Worm (Caenorhabditis elegans) whole organism, L1 larva: ENCODE measurements around the gene csn-5.

Source experiments
- C16A3.4 ChIP-seq: fragments of 150-350 bp; optimal IDR thresholded peaks from 2 replicates; lab custom pipeline; 2014; ENCODE audit warnings: missing biosample characterization, missing genetic modification characterization
- C34B4.2 ChIP-seq: sonication (generic microtip); optimal IDR thresholded peaks from 2 replicates; lab custom pipeline; 2017; ENCODE audit warnings: mild to moderate bottlenecking, missing genetic modification characterization, missing compliant biosample characterization
- F16B12.6 ChIP-seq: fragments of 150-350 bp; optimal IDR thresholded peaks from 2 replicates; lab custom pipeline; 2014; ENCODE audit warnings: missing biosample characterization, missing genetic modification characterization
- Y116A8C.19 ChIP-seq: sonication (generic microtip); optimal IDR thresholded peaks from 2 replicates; lab custom pipeline; 2016; ENCODE audit warnings: missing compliant biosample characterization, missing genetic modification characterization, borderline replicate concordance
- blmp-1 ChIP-seq: fragments of 150-350 bp; optimal IDR thresholded peaks from 2 replicates; lab custom pipeline; 2014; ENCODE audit warnings: missing biosample characterization, missing genetic modification characterization
- ceh-63 ChIP-seq: fragments of 200-800 bp; sonication (Bioruptor generic); optimal IDR thresholded peaks from 2 replicates; lab custom pipeline; 2018; ENCODE audit warnings: mild to moderate bottlenecking, missing genetic modification characterization, missing compliant biosample characterization
- ceh-82 ChIP-seq, 3 experiments: fragments of 150-350 bp in 1 of 3; sonication (generic microtip) in 2 of 3; optimal IDR thresholded peaks; 2 replicates each; lab custom pipeline; 2014 to 2017; ENCODE audit warnings: missing biosample characterization in 3 of 3, missing genetic modification characterization in 3 of 3
- ceh-90 ChIP-seq: sonication (generic microtip); optimal IDR thresholded peaks from 2 replicates; lab custom pipeline; 2016; ENCODE audit warnings: missing genetic modification characterization, missing compliant biosample characterization
- dpl-1 ChIP-seq, 3 experiments: fragments of 150-350 bp in 2 of 3; sonication (generic microtip) in 1 of 3; optimal IDR thresholded peaks; 2 replicates each; lab custom pipeline; 2014 to 2017; ENCODE audit warnings: missing biosample characterization in 3 of 3, missing genetic modification characterization in 3 of 3, missing genetic modification reagents in 3 of 3
- dsc-1 ChIP-seq: sonication (generic microtip); optimal IDR thresholded peaks from 2 replicates; lab custom pipeline; 2016; ENCODE audit warnings: mild to moderate bottlenecking, missing genetic modification characterization, missing compliant biosample characterization
- efl-1 ChIP-seq, 4 experiments: fragments of 150-350 bp; optimal IDR thresholded peaks in 3 of 4; peaks in 1 of 4; 1 replicate in 1 of 4; 2 replicates in 3 of 4; lab custom pipeline; 2014; ENCODE audit warnings: missing biosample characterization in 2 of 4, missing genetic modification characterization in 2 of 4, missing genetic modification reagents in 2 of 4
- efl-3 ChIP-seq: fragments of 200-800 bp; sonication (Bioruptor generic); optimal IDR thresholded peaks from 2 replicates; lab custom pipeline; 2018; ENCODE audit warnings: mild to moderate bottlenecking, missing genetic modification characterization, missing compliant biosample characterization
- egl-27 ChIP-seq, 2 experiments: fragments of 150-350 bp in 1 of 2; sonication (generic microtip); optimal IDR thresholded peaks; 3 replicates each; lab custom pipeline; 2017 to 2018; ENCODE audit warnings: missing biosample characterization in 2 of 2, missing genetic modification characterization in 2 of 2, missing genetic modification reagents in 2 of 2
- elt-3 ChIP-seq, 6 experiments: fragments of 150-350 bp in 1 of 6; sonication (generic microtip); optimal IDR thresholded peaks; 2 replicates each; lab custom pipeline; 2017 to 2018; ENCODE audit warnings: missing biosample characterization in 6 of 6, missing genetic modification characterization in 6 of 6, inconsistent platforms in 1 of 6
- ets-5 ChIP-seq: fragments of 200-800 bp; sonication (Bioruptor generic); IDR thresholded peaks from 2 replicates; pipeline ENCODE4 v1.3.6; 2022; ENCODE audit warnings: missing genetic modification characterization, missing compliant biosample characterization
- fkh-10 ChIP-seq: sonication (generic microtip); optimal IDR thresholded peaks from 2 replicates; lab custom pipeline; 2017; ENCODE audit warnings: missing biosample characterization, missing genetic modification reagents, missing genetic modification characterization
- fkh-4 ChIP-seq: sonication (generic microtip); optimal IDR thresholded peaks from 2 replicates; lab custom pipeline; 2016; ENCODE audit warnings: missing compliant biosample characterization, missing genetic modification characterization, borderline replicate concordance
- fos-1 ChIP-seq: fragments of 150-350 bp; optimal IDR thresholded peaks from 2 replicates; lab custom pipeline; 2014; ENCODE audit warnings: missing biosample characterization, missing genetic modification characterization
- hlh-17 ChIP-seq: fragments of 200-800 bp; sonication (Bioruptor generic); optimal IDR thresholded peaks from 2 replicates; lab custom pipeline; 2018; ENCODE audit warnings: missing genetic modification characterization, mild to moderate bottlenecking, missing compliant biosample characterization, moderate library complexity, borderline replicate concordance
- hpl-2 ChIP-seq: fragments of 150-350 bp; optimal IDR thresholded peaks from 2 replicates; lab custom pipeline; 2014; ENCODE audit warnings: missing biosample characterization, missing genetic modification reagents, missing genetic modification characterization
- irx-1 ChIP-seq: sonication (generic microtip); optimal IDR thresholded peaks from 2 replicates; lab custom pipeline; 2016; ENCODE audit warnings: missing genetic modification characterization, missing compliant biosample characterization
- jun-1 ChIP-seq: fragments of 150-350 bp; optimal IDR thresholded peaks from 2 replicates; lab custom pipeline; 2014; ENCODE audit warnings: missing biosample characterization, missing genetic modification reagents, missing genetic modification characterization
- lin-14 ChIP-seq: fragments of 200-800 bp; sonication (Bioruptor generic); optimal IDR thresholded peaks from 2 replicates; lab custom pipeline; 2018; ENCODE audit warnings: mild to moderate bottlenecking, missing genetic modification characterization, moderate library complexity, missing compliant biosample characterization
- lir-3 ChIP-seq: sonication (generic microtip); optimal IDR thresholded peaks from 2 replicates; lab custom pipeline; 2016; ENCODE audit warnings: mild to moderate bottlenecking, missing genetic modification characterization, moderate library complexity, missing compliant biosample characterization; ENCODE audit not compliant: poor library complexity
- lsy-2 ChIP-seq, 2 experiments: fragments of 150-350 bp; optimal IDR thresholded peaks; 2 replicates each; lab custom pipeline; 2014; ENCODE audit warnings: missing biosample characterization in 2 of 2, missing genetic modification characterization in 2 of 2
- mdl-1 ChIP-seq, 2 experiments: fragments of 150-350 bp; optimal IDR thresholded peaks; 2 replicates each; lab custom pipeline; 2014 to 2017; ENCODE audit warnings: missing biosample characterization in 2 of 2, missing genetic modification characterization in 2 of 2, inconsistent platforms in 1 of 2
- mep-1 ChIP-seq: fragments of 150-350 bp; optimal IDR thresholded peaks from 2 replicates; lab custom pipeline; 2014; ENCODE audit warnings: missing biosample characterization, missing genetic modification characterization
- nhr-19 ChIP-seq: fragments of 200-800 bp; sonication (Bioruptor generic); conservative IDR thresholded peaks from 2 replicates; pipeline ENCODE4 v1.3.6; 2022; ENCODE audit warnings: missing genetic modification characterization, missing compliant biosample characterization
- nhr-20 ChIP-seq: sonication (generic microtip); optimal IDR thresholded peaks from 2 replicates; lab custom pipeline; 2016; ENCODE audit warnings: mild to moderate bottlenecking, missing genetic modification characterization, missing compliant biosample characterization
- nhr-237 ChIP-seq: fragments of 150-350 bp; optimal IDR thresholded peaks from 2 replicates; lab custom pipeline; 2014; ENCODE audit warnings: missing biosample characterization, missing genetic modification characterization
- nhr-28 ChIP-seq: fragments of 150-350 bp; optimal IDR thresholded peaks from 2 replicates; lab custom pipeline; 2014; ENCODE audit warnings: missing biosample characterization, missing genetic modification characterization
- nhr-47 ChIP-seq: sonication (generic microtip); optimal IDR thresholded peaks from 2 replicates; lab custom pipeline; 2016; ENCODE audit warnings: mild to moderate bottlenecking, missing genetic modification characterization, moderate library complexity, missing compliant biosample characterization
- nhr-84 ChIP-seq: sonication (generic microtip); optimal IDR thresholded peaks from 2 replicates; lab custom pipeline; 2017; ENCODE audit warnings: missing biosample characterization, missing genetic modification characterization
- nhr-85 ChIP-seq: sonication (generic microtip); peaks from one replicate; lab custom pipeline; 2016; ENCODE audit warnings: missing genetic modification characterization, inconsistent platforms, missing compliant biosample characterization
- pag-3 ChIP-seq: sonication (generic microtip); optimal IDR thresholded peaks from 2 replicates; lab custom pipeline; 2017; ENCODE audit warnings: missing genetic modification characterization, mild to moderate bottlenecking, missing compliant biosample characterization, antibody characterized with exemption, borderline replicate concordance; ENCODE audit not compliant: insufficient read depth
- rnt-1 ChIP-seq: sonication (generic microtip); optimal IDR thresholded peaks from 2 replicates; lab custom pipeline; 2016; ENCODE audit warnings: mild to moderate bottlenecking, missing genetic modification characterization, moderate library complexity, missing compliant biosample characterization
- snu-23 ChIP-seq: sonication (generic microtip); optimal IDR thresholded peaks from 2 replicates; lab custom pipeline; 2016; ENCODE audit warnings: missing genetic modification characterization, missing compliant biosample characterization
- sptf-1 ChIP-seq: fragments of 150-350 bp; optimal IDR thresholded peaks from 2 replicates; lab custom pipeline; 2014; ENCODE audit warnings: missing biosample characterization, missing genetic modification characterization
- sup-37 ChIP-seq: fragments of 200-800 bp; sonication (Bioruptor generic); optimal IDR thresholded peaks from 2 replicates; lab custom pipeline; 2018; ENCODE audit warnings: mild to moderate bottlenecking, missing genetic modification characterization, missing compliant biosample characterization
- swsn-7 ChIP-seq: sonication (generic microtip); optimal IDR thresholded peaks from 2 replicates; lab custom pipeline; 2016; ENCODE audit warnings: missing genetic modification characterization, missing compliant biosample characterization
- tbx-2 ChIP-seq: sonication (generic microtip); optimal IDR thresholded peaks from 2 replicates; lab custom pipeline; 2016; ENCODE audit warnings: missing genetic modification characterization, missing compliant biosample characterization
- tlp-1 ChIP-seq: fragments of 150-350 bp; optimal IDR thresholded peaks from 2 replicates; lab custom pipeline; 2014; ENCODE audit warnings: missing biosample characterization, missing genetic modification characterization
- unc-130 ChIP-seq: fragments of 150-350 bp; optimal IDR thresholded peaks from 2 replicates; lab custom pipeline; 2017; ENCODE audit warnings: missing biosample characterization, missing genetic modification characterization, inconsistent platforms
- unc-30 ChIP-seq: sonication (generic microtip); optimal IDR thresholded peaks from 2 replicates; lab custom pipeline; 2017; ENCODE audit warnings: missing biosample characterization, missing genetic modification characterization
- unc-62 ChIP-seq: fragments of 150-350 bp; optimal IDR thresholded peaks from 2 replicates; lab custom pipeline; 2014; ENCODE audit warnings: missing biosample characterization, missing genetic modification reagents, missing genetic modification characterization
- vab-15 ChIP-seq: sonication (generic microtip); optimal IDR thresholded peaks from 2 replicates; lab custom pipeline; 2017; ENCODE audit warnings: missing genotype, mild to moderate bottlenecking, missing genetic modification characterization, missing compliant biosample characterization
- zip-4 ChIP-seq: fragments of 200-800 bp; sonication (Bioruptor generic); optimal IDR thresholded peaks from 2 replicates; lab custom pipeline; 2018; ENCODE audit warnings: mild to moderate bottlenecking, missing genetic modification characterization, moderate library complexity, missing compliant biosample characterization
- ztf-11 ChIP-seq, 2 experiments: sonication (generic microtip); optimal IDR thresholded peaks; 2 replicates each; lab custom pipeline; 2016 to 2017; ENCODE audit warnings: missing genetic modification characterization in 2 of 2, missing biosample characterization in 1 of 2, missing compliant biosample characterization in 1 of 2
- ztf-4 ChIP-seq: fragments of 150-350 bp; optimal IDR thresholded peaks from 2 replicates; lab custom pipeline; 2014; ENCODE audit warnings: missing biosample characterization, missing genetic modification characterization

Gene csn-5

DNA sequence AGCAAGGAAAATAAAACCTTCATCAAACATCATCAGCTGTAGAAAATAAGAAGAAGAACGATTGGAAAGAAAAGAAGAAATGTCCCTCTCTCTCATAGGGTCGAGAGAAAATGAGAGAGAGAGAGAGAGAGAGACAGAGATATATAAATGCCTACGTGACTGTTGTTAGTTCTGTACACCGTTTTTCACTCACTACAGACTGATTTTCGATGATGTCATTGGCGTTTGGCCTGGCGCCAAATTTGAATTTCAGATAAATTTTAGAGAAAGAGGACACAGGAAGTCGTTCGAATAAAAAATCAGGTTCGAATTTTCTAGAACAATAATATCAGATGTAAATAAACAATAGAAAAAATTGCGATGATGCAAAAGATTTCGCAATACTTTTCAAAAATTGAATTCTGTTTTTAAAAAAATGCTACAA, 6.6 kb downstream of the csn-5 start (continued):
- TF ChIP-seq egl-27 (tag; optimal IDR thresholded peaks at IDR 0.05; lab: Kevin White, UChicago), result no peak
- TF ChIP-seq tbx-2 (tag; lab: Kevin White, UChicago), result peak; percentile 45
- no peak for TF ChIP-seq fos-1

DNA sequence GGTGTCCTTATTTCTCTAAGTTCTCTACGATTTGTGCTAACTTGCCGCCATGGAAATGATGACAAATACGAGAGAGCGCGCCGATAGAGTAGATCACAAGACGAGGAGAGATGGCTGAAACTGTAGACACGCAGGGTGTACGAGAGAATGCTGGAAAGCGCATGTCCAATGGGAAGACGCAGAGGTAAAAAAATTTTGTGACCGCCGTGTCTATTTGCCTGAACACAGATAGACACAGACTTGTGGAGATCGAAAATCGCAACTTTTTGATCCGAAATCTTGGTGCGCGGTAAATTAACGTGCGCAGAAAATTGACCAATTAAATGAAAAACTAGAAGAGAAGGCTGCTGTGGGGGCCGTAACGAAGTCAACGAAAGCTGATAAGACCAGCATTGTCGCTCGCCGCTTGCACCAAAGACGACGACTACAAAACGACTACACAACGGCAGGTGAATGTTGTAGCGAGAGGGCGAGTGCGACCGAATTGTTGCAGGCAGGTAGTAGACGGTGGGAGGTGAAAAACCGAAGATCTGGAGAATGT, 7.9 kb downstream of the csn-5 start:
- peak; percentile 99 for TF ChIP-seq nhr-85
- no peak for TF ChIP-seq Y116A8C.19 (tag; lab: Kevin White, UChicago)
- TF ChIP-seq nhr-28 (tag; lab: Kevin White, UChicago), result peak; percentile 6
- peak in 1 of 2 experiments; percentile 82 for TF ChIP-seq mdl-1 (tag; optimal IDR thresholded peaks at IDR 0.05; lab: Kevin White, UChicago)
- TF ChIP-seq nhr-84 (tag; lab: Kevin White, UChicago), result no peak
- no peak for TF ChIP-seq ceh-63 (GFP tag; lab: Kevin White, UChicago)
- TF ChIP-seq ceh-82 (tag; optimal IDR thresholded peaks at IDR 0.05; lab: Kevin White, UChicago), result peak; percentile 13 to 71 (median 69)
- peak; percentile 18 for TF ChIP-seq sup-37 (GFP tag; lab: Kevin White, UChicago)
- TF ChIP-seq lsy-2 (tag; optimal IDR thresholded peaks at IDR 0.05; lab: Kevin White, UChicago), result peak; percentile 73 to 81
- peak; percentile 31 for TF ChIP-seq ztf-4
- TF ChIP-seq nhr-47, result peak; percentile 87
- no peak for TF ChIP-seq unc-62
- TF ChIP-seq C34B4.2 (tag; lab: Kevin White, UChicago), result no peak
- no peak for TF ChIP-seq hlh-17 (GFP tag; lab: Kevin White, UChicago)
- peak; percentile 92 for TF ChIP-seq tbx-2 (tag; lab: Kevin White, UChicago)
- TF ChIP-seq mep-1 (tag; lab: Kevin White, UChicago), result peak; percentile 50
- peak; percentile 72 to 81 for TF ChIP-seq efl-1 (optimal IDR thresholded peaks at IDR 0.05; lab: Kevin White, UChicago)
- peak; percentile 39 to 93 for TF ChIP-seq efl-1 (GFP tag; optimal IDR thresholded peaks at IDR 0.05 in 1 of 2; lab: Kevin White, UChicago)
- TF ChIP-seq rnt-1 (tag; lab: Kevin White, UChicago), result peak; percentile 71
- TF ChIP-seq lir-3 (tag; lab: Kevin White, UChicago), result peak; percentile 47
- peak; percentile 10 for TF ChIP-seq fkh-10 (GFP tag; lab: Kevin White, UChicago)
- no peak for TF ChIP-seq F16B12.6
- peak; percentile 78 for TF ChIP-seq jun-1 (tag; lab: Kevin White, UChicago)
- peak; percentile 48 to 68 (median 54) for TF ChIP-seq dpl-1 (GFP tag; optimal IDR thresholded peaks at IDR 0.05; lab: Kevin White, UChicago)
- TF ChIP-seq tlp-1 (tag; lab: Kevin White, UChicago), result no peak
- peak; percentile 96 for TF ChIP-seq lin-14 (GFP tag; lab: Kevin White, UChicago)
- TF ChIP-seq sptf-1 (tag; lab: Kevin White, UChicago), result no peak
- no peak for TF ChIP-seq unc-30 (tag; lab: Kevin White, UChicago)
- TF ChIP-seq blmp-1, result peak; percentile 83
- peak in 1 of 2 experiments; percentile 79 for TF ChIP-seq egl-27 (tag; optimal IDR thresholded peaks at IDR 0.05; lab: Kevin White, UChicago)
- TF ChIP-seq irx-1, result peak; percentile 75
- no peak for TF ChIP-seq hpl-2 (GFP tag; lab: Kevin White, UChicago)
- TF ChIP-seq efl-3 (GFP tag; lab: Kevin White, UChicago), result no peak
- peak; percentile 81 for TF ChIP-seq swsn-7
- peak; percentile 44 for TF ChIP-seq dsc-1 (tag; lab: Kevin White, UChicago)
- TF ChIP-seq nhr-20 (tag; lab: Kevin White, UChicago), result peak; percentile 96
- TF ChIP-seq nhr-19 (GFP tag; lab: Robert Waterston, UW), result peak; percentile 80
- TF ChIP-seq fkh-4, result no peak
- TF ChIP-seq pag-3, result no peak
- TF ChIP-seq snu-23 (GFP tag; lab: Kevin White, UChicago), result peak; percentile 93
- TF ChIP-seq elt-3 (tag; optimal IDR thresholded peaks at IDR 0.05; lab: Kevin White, UChicago), result peak in 3 of 6 experiments; percentile 51 to 83 (median 73)
- TF ChIP-seq unc-130, result peak; percentile 4
- TF ChIP-seq ceh-90, result no peak
- peak; percentile 60 for TF ChIP-seq C16A3.4
- TF ChIP-seq zip-4 (GFP tag; lab: Kevin White, UChicago), result no peak
- TF ChIP-seq nhr-237 (tag; lab: Kevin White, UChicago), result peak; percentile 45
- TF ChIP-seq ets-5 (GFP tag; lab: Robert Waterston, UW), result no peak
- no peak for TF ChIP-seq vab-15 (tag; lab: Kevin White, UChicago)
- no peak for TF ChIP-seq ztf-11 (tag; optimal IDR thresholded peaks at IDR 0.05; lab: Kevin White, UChicago)
